Worm (Caenorhabditis elegans): ENCODE data around the gene C44C10.10.

The C44C10.10 gene

ce11 chrX:11711437-11712080, 21.4 kb downstream of the C44C10.10 start:
- TF ChIP-seq mbf-1 (tag; optimal IDR thresholded peaks at IDR 0.05) (no peak), unc-62 (GFP tag; optimal IDR thresholded peaks at IDR 0.05) (no peak), nhr-23 (tag; optimal IDR thresholded peaks at IDR 0.05) (no peak), mab-5 (tag; optimal IDR thresholded peaks at IDR 0.05) (no peak), dmd-4 (tag; optimal IDR thresholded peaks at IDR 0.05) (no peak), elt-3 (tag; optimal IDR thresholded peaks at IDR 0.05) (no peak), F13H6.1 (tag; optimal IDR thresholded peaks at IDR 0.05) (no peak), lin-39 (tag; optimal IDR thresholded peaks at IDR 0.05) (no peak), ceh-16 (tag; optimal IDR thresholded peaks at IDR 0.05) (no peak), ama-1 (optimal IDR thresholded peaks at IDR 0.05) (no peak), Y55F3AM.14 (GFP tag; optimal IDR thresholded peaks at IDR 0.05) (no peak), lin-13 (GFP tag; optimal IDR thresholded peaks at IDR 0.05) (no peak), lin-11 (tag; optimal IDR thresholded peaks at IDR 0.05) (no peak), peb-1 (tag; optimal IDR thresholded peaks at IDR 0.05) (no peak), nhr-11 (tag; optimal IDR thresholded peaks at IDR 0.05) (no peak), unc-55 (GFP tag; optimal IDR thresholded peaks at IDR 0.05) (no peak), nhr-77 (tag; optimal IDR thresholded peaks at IDR 0.05) (no peak)

DNA sequence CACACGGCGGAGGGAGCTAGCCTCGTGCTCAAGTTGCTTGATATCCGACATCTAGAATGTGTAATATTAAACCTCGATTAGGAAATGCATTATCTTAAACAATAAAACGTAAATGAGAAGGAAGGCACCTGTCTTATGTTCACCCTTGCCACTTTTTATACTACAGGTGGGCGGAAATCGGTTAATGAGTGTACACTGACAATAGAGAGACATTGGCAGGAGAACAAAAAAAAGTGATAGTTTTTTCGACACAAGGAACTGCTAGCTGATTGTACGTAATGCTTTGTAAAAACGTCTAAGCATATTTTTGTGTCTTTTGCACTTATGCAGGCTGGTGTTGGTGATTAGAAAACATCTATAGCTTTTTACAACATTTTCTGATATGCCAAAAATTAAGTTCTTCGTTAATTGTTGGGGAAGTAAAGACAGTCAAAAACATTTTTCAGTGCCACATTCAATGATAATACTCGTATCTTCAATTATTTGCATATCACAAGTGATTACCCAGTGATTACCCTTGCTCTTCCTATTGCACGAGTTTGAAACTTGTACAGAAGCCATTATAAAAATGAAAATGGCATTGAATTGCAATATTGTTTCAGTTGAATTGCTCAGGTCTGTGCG, 22.2 kb downstream of the C44C10.10 start, which contains the start of gene col-180:
TSS of gene col-180 (minus strand) at position 51 of the 624 bp plus-strand sequence.
- TF ChIP-seq ceh-16 (tag; optimal IDR thresholded peaks at IDR 0.05), result no peak
- no peak for TF ChIP-seq Y55F3AM.14 (GFP tag; optimal IDR thresholded peaks at IDR 0.05)
- no peak for TF ChIP-seq gmeb-1 (tag; optimal IDR thresholded peaks at IDR 0.05)
- no peak for TF ChIP-seq sma-9 (GFP tag; optimal IDR thresholded peaks at IDR 0.05)
- no peak for TF ChIP-seq sma-9 (tag; optimal IDR thresholded peaks at IDR 0.05)
- TF ChIP-seq mdl-1 (tag; optimal IDR thresholded peaks at IDR 0.05), result no peak
- TF ChIP-seq ztf-11 (tag; optimal IDR thresholded peaks at IDR 0.05), result no peak
- TF ChIP-seq blmp-1 (tag; optimal IDR thresholded peaks at IDR 0.05; ENCODE audit: insufficient read depth), result no peak
- TF ChIP-seq mab-5 (tag; optimal IDR thresholded peaks at IDR 0.05), result no peak
- no peak for TF ChIP-seq ztf-4 (tag; optimal IDR thresholded peaks at IDR 0.05)
- no peak for TF ChIP-seq alr-1 (tag; optimal IDR thresholded peaks at IDR 0.05)
- TF ChIP-seq ZK546.5 (tag; optimal IDR thresholded peaks at IDR 0.05), result no peak
- no peak for TF ChIP-seq lin-11 (tag; optimal IDR thresholded peaks at IDR 0.05)
- no peak for TF ChIP-seq ztf-1 (GFP tag; conservative IDR thresholded peaks at IDR 0.05)
- TF ChIP-seq lsy-2 (tag; optimal IDR thresholded peaks at IDR 0.05), result no peak

- peak; percentile 28 for TF ChIP-seq blmp-1 (tag; optimal IDR thresholded peaks at IDR 0.05; ENCODE audit: insufficient read depth)
- TF ChIP-seq nhr-25 (tag; optimal IDR thresholded peaks at IDR 0.05), result peak; percentile 42
- TF ChIP-seq dmd-4 (tag; optimal IDR thresholded peaks at IDR 0.05), result no peak
These were observed 26.4 kb downstream of the C44C10.10 start, which contains the start of gene C44C10.9 for ce11 chrX:11716463-11716960. Gene C44C10.9, minus strand, starts transcription at chrX:11716513.

- TF ChIP-seq mab-5 (tag; optimal IDR thresholded peaks at IDR 0.05), result no peak
- TF ChIP-seq nhr-6 (tag; optimal IDR thresholded peaks at IDR 0.05), result no peak
- TF ChIP-seq nhr-12 (tag; optimal IDR thresholded peaks at IDR 0.05), result no peak
- no peak for TF ChIP-seq peb-1 (tag; optimal IDR thresholded peaks at IDR 0.05)
- TF ChIP-seq F13H6.1 (tag; optimal IDR thresholded peaks at IDR 0.05), result peak; percentile 53
- TF ChIP-seq nhr-129 (tag; optimal IDR thresholded peaks at IDR 0.05), result peak; percentile 3
These were observed 28.6 kb downstream of the C44C10.10 start for ce11 chrX:11718751-11719150.

ce11 chrX:11720058-11720457, 29.9 kb downstream of the C44C10.10 start:
- TF ChIP-seq R02D3.7 (tag; optimal IDR thresholded peaks at IDR 0.05), result no peak
- TF ChIP-seq nhr-25 (tag; optimal IDR thresholded peaks at IDR 0.05), result peak; percentile 43
- TF ChIP-seq dmd-4 (tag; optimal IDR thresholded peaks at IDR 0.05), result no peak
- no peak for TF ChIP-seq nhr-21 (tag; optimal IDR thresholded peaks at IDR 0.05)
- TF ChIP-seq ZK546.5 (tag; optimal IDR thresholded peaks at IDR 0.05), result no peak
- no peak for TF ChIP-seq nhr-129 (tag; optimal IDR thresholded peaks at IDR 0.05)
- TF ChIP-seq lsy-2 (tag; optimal IDR thresholded peaks at IDR 0.05), result no peak
- no peak for TF ChIP-seq lin-11 (tag; optimal IDR thresholded peaks at IDR 0.05)
- TF ChIP-seq nhr-77 (tag; optimal IDR thresholded peaks at IDR 0.05), result no peak
- no peak for TF ChIP-seq unc-55 (GFP tag; optimal IDR thresholded peaks at IDR 0.05)
- TF ChIP-seq lin-13 (GFP tag; optimal IDR thresholded peaks at IDR 0.05), result no peak
- TF ChIP-seq nhr-12 (tag; optimal IDR thresholded peaks at IDR 0.05), result no peak
- TF ChIP-seq unc-62 (GFP tag; optimal IDR thresholded peaks at IDR 0.05), result no peak
- TF ChIP-seq ama-1 (optimal IDR thresholded peaks at IDR 0.05), result no peak
- peak; percentile 4 for TF ChIP-seq F13H6.1 (tag; optimal IDR thresholded peaks at IDR 0.05)
- TF ChIP-seq ceh-16 (tag; optimal IDR thresholded peaks at IDR 0.05), result no peak
- no peak for TF ChIP-seq lin-39 (tag; optimal IDR thresholded peaks at IDR 0.05)
